Fruit fly (Drosophila melanogaster) whole organism, embryonic: ENCODE results near the gene Ilp1.

ENCODE experiments used
- Antp ChIP-seq: fragments of 200-800 bp; sonication (Bioruptor generic); optimal IDR thresholded peaks from 3 replicates; lab custom pipeline; 2016; ENCODE audit warnings: missing biosample characterization, missing genetic modification characterization
- Asciz ChIP-seq: fragments of 200-800 bp; sonication (Bioruptor generic); optimal IDR thresholded peaks from 2 replicates; lab custom pipeline; 2017; ENCODE audit warnings: missing biosample characterization, mild to moderate bottlenecking, missing genetic modification characterization, missing genetic modification reagents
- CG1024 ChIP-seq: fragments of 200-800 bp; sonication (Bioruptor generic); IDR thresholded peaks from 2 replicates; pipeline ENCODE4 v1.3.6; 2022; ENCODE audit warnings: missing biosample characterization, missing genetic modification characterization
- CG12155 ChIP-seq: fragments of 200-800 bp; sonication (Bioruptor generic); optimal IDR thresholded peaks from 3 replicates; lab custom pipeline; 2016; ENCODE audit warnings: missing biosample characterization, missing genetic modification characterization
- CG12219 ChIP-seq: fragments of 200-800 bp; sonication (Bioruptor generic); optimal IDR thresholded peaks from 3 replicates; lab custom pipeline; 2018; ENCODE audit warnings: missing biosample characterization, mild to moderate bottlenecking, missing genetic modification characterization
- CG12769 ChIP-seq: fragments of 200-800 bp; sonication (Bioruptor generic); optimal IDR thresholded peaks from 2 replicates; lab custom pipeline; 2019; ENCODE audit warnings: missing biosample characterization, mild to moderate bottlenecking, missing genetic modification characterization, moderate library complexity
- CG1603 ChIP-seq: fragments of 200-800 bp; sonication (Bioruptor generic); optimal IDR thresholded peaks from 2 replicates; lab custom pipeline; 2019; ENCODE audit warnings: missing biosample characterization, mild to moderate bottlenecking, missing genetic modification characterization, moderate library complexity
- CG17829 ChIP-seq: fragments of 200-800 bp; optimal IDR thresholded peaks from 2 replicates; lab custom pipeline; 2019; ENCODE audit warnings: missing biosample characterization, mild to moderate bottlenecking, missing genetic modification characterization, moderate library complexity
- CG2199 ChIP-seq: fragments of 200-800 bp; sonication (Bioruptor generic); IDR thresholded peaks from 3 replicates; pipeline ENCODE4 v1.3.6; 2022; ENCODE audit warnings: missing biosample characterization, missing genetic modification characterization
- CG2678 ChIP-seq: fragments of 200-800 bp; sonication (Bioruptor generic); optimal IDR thresholded peaks from 3 replicates; lab custom pipeline; 2019; ENCODE audit warnings: missing biosample characterization, mild to moderate bottlenecking, missing genetic modification characterization, moderate library complexity
- CG31388 ChIP-seq: fragments of 200-800 bp; sonication (Bioruptor generic); optimal IDR thresholded peaks from 2 replicates; lab custom pipeline; 2016; ENCODE audit warnings: missing biosample characterization, missing genetic modification characterization
- CG3726 ChIP-seq: fragments of 200-800 bp; sonication (Bioruptor generic); IDR thresholded peaks from 3 replicates; pipeline ENCODE4, ENCODE4 v1.3.6; 2022; ENCODE audit warnings: missing biosample characterization, missing genetic modification characterization
- CG3838 ChIP-seq: fragments of 200-800 bp; sonication (Bioruptor generic); optimal IDR thresholded peaks from 3 replicates; lab custom pipeline; 2016; ENCODE audit warnings: missing biosample characterization, missing genetic modification characterization
- CG43689 ChIP-seq: fragments of 200-800 bp; sonication (Bioruptor generic); IDR thresholded peaks from 2 replicates; pipeline ENCODE4 v1.3.6; 2022; ENCODE audit warnings: missing biosample characterization, missing genetic modification characterization
- CG4820 ChIP-seq: fragments of 200-800 bp; sonication (Bioruptor generic); optimal IDR thresholded peaks from 3 replicates; lab custom pipeline; 2016; ENCODE audit warnings: missing biosample characterization, missing genetic modification characterization
- CG6689 ChIP-seq: fragments of 200-800 bp; sonication (Bioruptor generic); IDR thresholded peaks from 2 replicates; pipeline ENCODE4 v1.3.6; 2022; ENCODE audit warnings: missing biosample characterization, missing genetic modification characterization
- CG6791 ChIP-seq: fragments of 200-800 bp; sonication (Bioruptor generic); IDR thresholded peaks from 3 replicates; pipeline ENCODE4 v1.3.6; 2022; ENCODE audit warnings: missing biosample characterization, missing genetic modification characterization; ENCODE audit not compliant: partially characterized antibody
- CG8281 ChIP-seq: fragments of 200-800 bp; sonication (Bioruptor generic); optimal IDR thresholded peaks from 2 replicates; lab custom pipeline; 2018; ENCODE audit warnings: missing biosample characterization, mild to moderate bottlenecking, missing genetic modification characterization, moderate library complexity
- CG8924 ChIP-seq: fragments of 200-800 bp; optimal IDR thresholded peaks from 3 replicates; lab custom pipeline; 2019; ENCODE audit warnings: missing biosample characterization, mild to moderate bottlenecking, missing genetic modification characterization, moderate library complexity
- CoRest ChIP-seq: fragments of 200-800 bp; sonication (Bioruptor generic); optimal IDR thresholded peaks from 3 replicates; lab custom pipeline; 2018; ENCODE audit warnings: missing biosample characterization, mild to moderate bottlenecking, missing genetic modification characterization, moderate library complexity
- Dp ChIP-seq: fragments of 200-800 bp; sonication (Bioruptor generic); optimal IDR thresholded peaks from 2 replicates; lab custom pipeline; 2018; ENCODE audit warnings: missing biosample characterization, mild to moderate bottlenecking, missing genetic modification characterization, moderate library complexity
- Gug ChIP-seq: fragments of 200-800 bp; sonication (Bioruptor generic); IDR thresholded peaks from 4 replicates; pipeline ENCODE4 v1.3.6; 2022; ENCODE audit warnings: missing biosample characterization, missing genetic modification characterization
- Kr ChIP-seq: fragments of 200-800 bp; sonication (Bioruptor generic); optimal IDR thresholded peaks from 2 replicates; lab custom pipeline; 2017; ENCODE audit warnings: missing biosample characterization, mild to moderate bottlenecking, missing genetic modification characterization
- Lhr ChIP-seq: fragments of 200-800 bp; sonication (Bioruptor generic); optimal IDR thresholded peaks from 3 replicates; lab custom pipeline; 2017; ENCODE audit warnings: mild to moderate bottlenecking, missing biosample characterization, missing genetic modification reagents, missing genetic modification characterization
- Mes4 ChIP-seq: fragments of 200-800 bp; sonication (Bioruptor generic); optimal IDR thresholded peaks from 2 replicates; lab custom pipeline; 2016; ENCODE audit warnings: missing biosample characterization, missing genetic modification characterization
- Mrtf ChIP-seq: fragments of 200-800 bp; sonication (Bioruptor generic); IDR thresholded peaks from 3 replicates; pipeline ENCODE4 v1.3.6; 2022; ENCODE audit warnings: missing biosample characterization, missing genetic modification characterization
- Sin3A ChIP-seq: fragments of >200 bp; optimal IDR thresholded peaks from 2 replicates; lab custom pipeline; 2018
- Spps ChIP-seq: fragments of 200-800 bp; sonication (Bioruptor generic); optimal IDR thresholded peaks from 2 replicates; lab custom pipeline; 2018; ENCODE audit warnings: missing biosample characterization, mild to moderate bottlenecking, missing genetic modification characterization
- Tbp ChIP-seq: fragments of >200 bp; optimal IDR thresholded peaks from 2 replicates; lab custom pipeline; 2018; ENCODE audit warnings: missing biosample characterization, missing genetic modification characterization
- Usf ChIP-seq: fragments of 200-800 bp; sonication (Bioruptor generic); optimal IDR thresholded peaks from 2 replicates; lab custom pipeline; 2017; ENCODE audit warnings: missing genotype, missing biosample characterization, missing genetic modification characterization
- aop ChIP-seq: fragments of 200-800 bp; sonication (Bioruptor generic); IDR thresholded peaks from 2 replicates; pipeline ENCODE4 v1.3.6; 2022; ENCODE audit warnings: missing biosample characterization, missing genetic modification characterization
- bowl ChIP-seq: fragments of 200-800 bp; sonication (Bioruptor generic); IDR thresholded peaks from 2 replicates; pipeline ENCODE4 v1.3.6; 2022; ENCODE audit warnings: missing biosample characterization, missing genetic modification characterization
- cad ChIP-seq: fragments of >200 bp; optimal IDR thresholded peaks from 2 replicates; lab custom pipeline; 2017; ENCODE audit warnings: missing biosample characterization, missing genetic modification characterization
- chif ChIP-seq, 2 experiments: fragments of 200-800 bp; sonication (Bioruptor generic); optimal IDR thresholded peaks; 3 replicates each; lab custom pipeline; 2016; ENCODE audit warnings: missing biosample characterization in 2 of 2, missing genetic modification characterization in 2 of 2
- dati ChIP-seq: fragments of 200-800 bp; sonication (Bioruptor generic); IDR thresholded peaks from 2 replicates; pipeline ENCODE4 v1.3.6; 2022; ENCODE audit warnings: missing biosample characterization, missing genetic modification characterization
- dimm ChIP-seq: fragments of 200-800 bp; sonication (Bioruptor generic); IDR thresholded peaks from 2 replicates; pipeline ENCODE4 v1.3.6; 2022; ENCODE audit warnings: missing biosample characterization, missing genetic modification characterization
- hb ChIP-seq: fragments of 200-800 bp; sonication (Bioruptor generic); IDR thresholded peaks from 3 replicates; pipeline ENCODE4 v1.3.6; 2022; ENCODE audit warnings: missing biosample characterization, missing genetic modification characterization; ENCODE audit not compliant: partially characterized antibody
- ind ChIP-seq: fragments of 200-800 bp; sonication (Bioruptor generic); optimal IDR thresholded peaks from 3 replicates; lab custom pipeline; 2016; ENCODE audit warnings: missing biosample characterization, missing genetic modification characterization
- insv ChIP-seq, 2 experiments: fragments of 200-800 bp; sonication (Bioruptor generic); optimal IDR thresholded peaks; 3 replicates each; lab custom pipeline; 2016 to 2018; ENCODE audit warnings: missing biosample characterization in 2 of 2, missing genetic modification characterization in 2 of 2
- kni ChIP-seq: fragments of 200-800 bp; sonication (Bioruptor generic); optimal IDR thresholded peaks from 3 replicates; lab custom pipeline; 2017; ENCODE audit warnings: mild to moderate bottlenecking, missing biosample characterization, missing genetic modification reagents, missing genetic modification characterization
- lbe ChIP-seq: fragments of 200-800 bp; sonication (Bioruptor generic); optimal IDR thresholded peaks from 2 replicates; lab custom pipeline; 2016; ENCODE audit warnings: missing biosample characterization, mild to moderate bottlenecking, missing genetic modification characterization
- lola ChIP-seq, 3 experiments: fragments of >200 bp in 2 of 3; fragments of 200-800 bp in 1 of 3; sonication (Bioruptor generic) in 1 of 3; optimal IDR thresholded peaks; 2 replicates each; lab custom pipeline; 2017 to 2019; ENCODE audit warnings: missing biosample characterization in 3 of 3, missing genetic modification characterization in 3 of 3, mild to moderate bottlenecking in 1 of 3, moderate library complexity in 1 of 3
- otp ChIP-seq: fragments of 200-800 bp; sonication (Bioruptor generic); IDR thresholded peaks from 3 replicates; pipeline ENCODE4, ENCODE4 v1.3.6; 2022; ENCODE audit warnings: missing biosample characterization, missing genetic modification characterization
- p53 ChIP-seq: fragments of 200-800 bp; sonication (Bioruptor generic); optimal IDR thresholded peaks from 2 replicates; lab custom pipeline; 2016; ENCODE audit warnings: missing biosample characterization, missing genetic modification characterization
- ranshi ChIP-seq: fragments of 200-800 bp; sonication (Bioruptor generic); IDR thresholded peaks from 2 replicates; pipeline ENCODE4 v1.3.6; 2022; ENCODE audit warnings: missing biosample characterization, missing genetic modification characterization
- sqz ChIP-seq: fragments of 200-800 bp; sonication (Bioruptor generic); optimal IDR thresholded peaks from 3 replicates; lab custom pipeline; 2018; ENCODE audit warnings: missing biosample characterization, mild to moderate bottlenecking, missing genetic modification characterization
- sug ChIP-seq: fragments of 200-800 bp; optimal IDR thresholded peaks from 2 replicates; lab custom pipeline; 2019; ENCODE audit warnings: missing biosample characterization, mild to moderate bottlenecking, missing genetic modification characterization, moderate library complexity
- tgo ChIP-seq: fragments of 200-800 bp; sonication (Bioruptor generic); IDR thresholded peaks from 3 replicates; pipeline ENCODE4 v1.3.6; 2022; ENCODE audit warnings: missing biosample characterization, missing genetic modification characterization
- toy ChIP-seq: fragments of 200-800 bp; sonication (Bioruptor generic); IDR thresholded peaks from 2 replicates; pipeline ENCODE4 v1.3.6; 2022; ENCODE audit warnings: missing biosample characterization, missing genetic modification characterization
- zen ChIP-seq: fragments of 200-800 bp; sonication (Bioruptor generic); optimal IDR thresholded peaks from 3 replicates; lab custom pipeline; 2018; ENCODE audit warnings: missing biosample characterization, mild to moderate bottlenecking, missing genetic modification characterization, moderate library complexity
- zen2 ChIP-seq: fragments of 200-800 bp; sonication (Bioruptor generic); IDR thresholded peaks from 3 replicates; pipeline ENCODE4 v1.3.6; 2022; ENCODE audit warnings: missing biosample characterization, missing genetic modification characterization; ENCODE audit not compliant: partially characterized antibody
- zfh1 ChIP-seq: fragments of 200-800 bp; sonication (Bioruptor generic); IDR thresholded peaks from 3 replicates; pipeline ENCODE4 v1.3.6; 2022; ENCODE audit warnings: missing biosample characterization, missing genetic modification characterization

Gene Ilp1

dm6 chr3L:9762036-9762597 lies 36.1 kb upstream of the Ilp1 start (continued):
- TF ChIP-seq p53 (GFP tag; lab: Kevin White, UChicago), result no peak
- TF ChIP-seq CG12155, result no peak
- TF ChIP-seq ranshi, result no peak
- peak; percentile 30 for TF ChIP-seq CG12219 (GFP tag; lab: Kevin White, UChicago)
- peak; percentile 26 for TF ChIP-seq Mes4 (GFP tag; lab: Kevin White, UChicago)
- peak; percentile 8 for TF ChIP-seq Dp
- TF ChIP-seq zen2 (GFP tag; lab: Robert Waterston, UW), result no peak
- TF ChIP-seq dimm, result no peak
- no peak for TF ChIP-seq lola (GFP tag; optimal IDR thresholded peaks at IDR 0.05; lab: Kevin White, UChicago)
- peak; percentile 15 for TF ChIP-seq Lhr (GFP tag; lab: Kevin White, UChicago)
- TF ChIP-seq CG31388, result no peak
- peak; percentile 10 for TF ChIP-seq CG1603 (tag; lab: Kevin White, UChicago)
- TF ChIP-seq Usf, result no peak
- no peak for TF ChIP-seq ind (GFP tag; lab: Kevin White, UChicago)
- TF ChIP-seq kni (GFP tag; lab: Kevin White, UChicago), result no peak
- TF ChIP-seq tgo (GFP tag; lab: Robert Waterston, UW), result no peak
- no peak for TF ChIP-seq Antp (GFP tag; lab: Kevin White, UChicago)
- TF ChIP-seq dati (GFP tag; lab: Robert Waterston, UW), result no peak
- no peak for TF ChIP-seq cad (GFP tag; lab: Kevin White, UChicago)
- TF ChIP-seq sqz (GFP tag; lab: Kevin White, UChicago), result no peak
- no peak for TF ChIP-seq toy (GFP tag; lab: Robert Waterston, UW)
- no peak for TF ChIP-seq hb (GFP tag; lab: Robert Waterston, UW)
- TF ChIP-seq CG6689 (GFP tag; lab: Robert Waterston, UW), result no peak
- no peak for TF ChIP-seq Tbp (GFP tag; lab: Kevin White, UChicago)
- no peak for TF ChIP-seq CG6791 (GFP tag; lab: Robert Waterston, UW)
- TF ChIP-seq Mrtf (GFP tag; lab: Robert Waterston, UW), result no peak
- no peak for TF ChIP-seq Sin3A (lab: Kevin White, UChicago)
- no peak for TF ChIP-seq CG4820
- TF ChIP-seq CG3838 (GFP tag; lab: Kevin White, UChicago), result no peak
- TF ChIP-seq insv (GFP tag; optimal IDR thresholded peaks at IDR 0.05; lab: Kevin White, UChicago), result no peak
- no peak for TF ChIP-seq aop (GFP tag; lab: Robert Waterston, UW)
- no peak for TF ChIP-seq CG17829 (tag; lab: Kevin White, UChicago)
- no peak for TF ChIP-seq CG12769
- TF ChIP-seq CoRest, result no peak
- no peak for TF ChIP-seq Gug
- TF ChIP-seq bowl, result no peak
- TF ChIP-seq zen (tag; lab: Kevin White, UChicago), result no peak
- TF ChIP-seq Asciz (GFP tag; lab: Kevin White, UChicago), result no peak
- no peak for TF ChIP-seq lbe (GFP tag; lab: Kevin White, UChicago)
- no peak for TF ChIP-seq CG2678 (tag; lab: Kevin White, UChicago)
- no peak for TF ChIP-seq CG2199
- TF ChIP-seq CG8281, result no peak
- no peak for TF ChIP-seq CG3726 (GFP tag; lab: Robert Waterston, UW)
- TF ChIP-seq CG8924 (tag; lab: Kevin White, UChicago), result no peak
- TF ChIP-seq zfh1 (GFP tag; lab: Robert Waterston, UW), result no peak
- TF ChIP-seq CG43689 (GFP tag; lab: Robert Waterston, UW), result no peak; the same call in 1 of the 2 replicates
- no peak for TF ChIP-seq otp
- peak; percentile 30 for TF ChIP-seq sug (tag; lab: Kevin White, UChicago)
- TF ChIP-seq CG1024 (GFP tag; lab: Robert Waterston, UW), result no peak
- no peak for TF ChIP-seq Kr (GFP tag; lab: Kevin White, UChicago)
- no peak for TF ChIP-seq chif (GFP tag; optimal IDR thresholded peaks at IDR 0.05; lab: Kevin White, UChicago)
- no peak for TF ChIP-seq Spps (tag; lab: Kevin White, UChicago)
